Worm (Caenorhabditis elegans) whole organism, L1 larva: ENCODE data around the gene nprt-1.

Experiments
- ama-1 ChIP-seq: fragments of 150-350 bp; optimal IDR thresholded peaks from 2 replicates; lab custom pipeline; 2014
- elt-2 ChIP-seq: sonication (generic microtip); optimal IDR thresholded peaks from 2 replicates; lab custom pipeline; 2016; ENCODE audit warnings: missing genetic modification characterization, mild to moderate bottlenecking, inconsistent platforms, missing compliant biosample characterization, missing genetic modification reagents
- fkh-4 ChIP-seq: sonication (generic microtip); optimal IDR thresholded peaks from 2 replicates; lab custom pipeline; 2016; ENCODE audit warnings: missing compliant biosample characterization, missing genetic modification characterization, borderline replicate concordance
- fos-1 ChIP-seq: fragments of 150-350 bp; optimal IDR thresholded peaks from 2 replicates; lab custom pipeline; 2014; ENCODE audit warnings: missing biosample characterization, missing genetic modification characterization
- skn-1 ChIP-seq: fragments of 150-350 bp; optimal IDR thresholded peaks from 2 replicates; lab custom pipeline; 2014; ENCODE audit warnings: missing biosample characterization, missing genetic modification characterization
- snpc-4 ChIP-seq: fragments of 150-350 bp; optimal IDR thresholded peaks from 2 replicates; lab custom pipeline; 2014; ENCODE audit warnings: missing biosample characterization, missing genetic modification characterization
- sptf-1 ChIP-seq: fragments of 150-350 bp; optimal IDR thresholded peaks from 2 replicates; lab custom pipeline; 2014; ENCODE audit warnings: missing biosample characterization, missing genetic modification characterization
- ztf-11 ChIP-seq, 2 experiments: sonication (generic microtip); optimal IDR thresholded peaks; 2 replicates each; lab custom pipeline; 2016 to 2017; ENCODE audit warnings: missing genetic modification characterization in 2 of 2, missing biosample characterization in 1 of 2, missing compliant biosample characterization in 1 of 2

DNA sequence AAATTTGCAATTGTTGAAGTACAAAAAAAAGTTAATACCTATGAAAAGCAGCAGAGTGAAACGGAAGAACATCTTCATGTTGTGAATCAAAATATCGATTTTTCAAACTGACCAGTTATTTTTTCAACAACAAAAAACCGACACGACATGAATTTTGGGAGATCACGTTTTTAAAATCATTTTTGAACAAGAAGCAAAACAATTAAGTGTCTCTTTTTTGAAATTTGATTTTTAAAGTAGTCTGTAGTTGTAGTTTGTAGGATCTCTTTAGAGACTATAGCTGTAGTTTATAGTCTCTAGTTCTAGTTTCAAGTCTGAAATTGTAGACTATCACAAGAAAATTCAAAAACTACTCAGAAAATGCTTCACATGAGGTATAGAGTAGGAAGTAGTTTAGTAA lies 46.4 kb downstream of the nprt-1 start, which contains the start of gene Y54G2A.15:
- TF ChIP-seq skn-1 (tag; lab: Kevin White, UChicago): no peak
- no peak for TF ChIP-seq ama-1
- TF ChIP-seq snpc-4: no peak
- TF ChIP-seq ztf-11 (tag; optimal IDR thresholded peaks at IDR 0.05; lab: Kevin White, UChicago): no peak
- no peak for TF ChIP-seq elt-2 (tag; lab: Kevin White, UChicago)
- no peak for TF ChIP-seq fkh-4
- no peak for TF ChIP-seq fos-1 (tag; lab: Kevin White, UChicago)
- TF ChIP-seq sptf-1 (tag; lab: Kevin White, UChicago): no peak
